Fruit fly (Drosophila melanogaster) whole organism, embryonic: Measurements from ENCODE around the gene CG11449.
A peak's percentile ranks its signal among the peaks of the same experiment; 100 is the strongest.

Source experiments
- Asciz ChIP-seq: fragments of 200-800 bp; sonication (Bioruptor generic); optimal IDR thresholded peaks from 2 replicates; lab custom pipeline; 2017; ENCODE audit warnings: missing biosample characterization, mild to moderate bottlenecking, missing genetic modification characterization, missing genetic modification reagents
- CG10654 ChIP-seq: fragments of 200-800 bp; sonication (Bioruptor generic); optimal IDR thresholded peaks from 2 replicates; lab custom pipeline; 2016; ENCODE audit warnings: missing biosample characterization, missing genetic modification characterization
- CG11093 ChIP-seq: fragments of 200-800 bp; sonication (Bioruptor generic); IDR thresholded peaks from 3 replicates; pipeline ENCODE4 v1.3.6; 2022; ENCODE audit warnings: missing biosample characterization, missing genetic modification characterization
- CG13624 ChIP-seq: fragments of 200-800 bp; sonication (Bioruptor generic); optimal IDR thresholded peaks from 2 replicates; lab custom pipeline; 2016; ENCODE audit warnings: missing biosample characterization, missing genetic modification characterization
- CG15514 ChIP-seq: fragments of 200-800 bp; sonication (Bioruptor generic); optimal IDR thresholded peaks from 3 replicates; lab custom pipeline; 2017; ENCODE audit warnings: missing biosample characterization, missing genetic modification characterization, mild to moderate bottlenecking, moderate library complexity, missing genetic modification reagents
- CG16779 ChIP-seq: fragments of 200-800 bp; sonication (Bioruptor generic); IDR thresholded peaks from 2 replicates; pipeline ENCODE4 v1.3.6; 2022; ENCODE audit warnings: missing biosample characterization, missing genetic modification characterization
- CG17568 ChIP-seq: fragments of 200-800 bp; sonication (Bioruptor generic); optimal IDR thresholded peaks from 2 replicates; lab custom pipeline; 2018; ENCODE audit warnings: missing biosample characterization, mild to moderate bottlenecking, missing genetic modification characterization, moderate library complexity
- CG18262 ChIP-seq: fragments of 200-800 bp; optimal IDR thresholded peaks from 3 replicates; lab custom pipeline; 2019; ENCODE audit warnings: missing biosample characterization, mild to moderate bottlenecking, missing genetic modification characterization, moderate library complexity
- CG18764 ChIP-seq: fragments of 200-800 bp; sonication (Bioruptor generic); optimal IDR thresholded peaks from 3 replicates; lab custom pipeline; 2016; ENCODE audit warnings: missing biosample characterization, missing genetic modification characterization
- CG2202 ChIP-seq: fragments of 200-800 bp; sonication (Bioruptor generic); optimal IDR thresholded peaks from 2 replicates; lab custom pipeline; 2018; ENCODE audit warnings: missing biosample characterization, mild to moderate bottlenecking, missing genetic modification characterization
- CG30403 ChIP-seq: fragments of 200-800 bp; sonication (Bioruptor generic); optimal IDR thresholded peaks from 3 replicates; lab custom pipeline; 2016; ENCODE audit warnings: missing biosample characterization, missing genetic modification characterization
- CG31365 ChIP-seq: fragments of 200-800 bp; sonication (Bioruptor generic); optimal IDR thresholded peaks from 2 replicates; lab custom pipeline; 2018; ENCODE audit warnings: missing biosample characterization, mild to moderate bottlenecking, missing genetic modification characterization
- CG3281 ChIP-seq: fragments of 200-800 bp; sonication (Bioruptor generic); optimal IDR thresholded peaks from 3 replicates; lab custom pipeline; 2017; ENCODE audit warnings: missing biosample characterization, mild to moderate bottlenecking, missing genetic modification characterization
- CG33213 ChIP-seq: fragments of 200-800 bp; sonication (Bioruptor generic); optimal IDR thresholded peaks from 3 replicates; lab custom pipeline; 2016; ENCODE audit warnings: missing biosample characterization, missing genetic modification characterization
- CG34376 ChIP-seq: fragments of 200-800 bp; sonication (Bioruptor generic); optimal IDR thresholded peaks from 2 replicates; lab custom pipeline; 2018; ENCODE audit warnings: missing biosample characterization, mild to moderate bottlenecking, missing genetic modification characterization
- CG4730 ChIP-seq: fragments of 200-800 bp; sonication (Bioruptor generic); IDR thresholded peaks from 2 replicates; pipeline ENCODE4 v1.3.6; 2022; ENCODE audit warnings: missing biosample characterization, missing genetic modification characterization
- CG6683 ChIP-seq: fragments of 200-800 bp; sonication (Bioruptor generic); optimal IDR thresholded peaks from 2 replicates; lab custom pipeline; 2017; ENCODE audit warnings: missing biosample characterization, mild to moderate bottlenecking, missing genetic modification characterization, missing genetic modification reagents
- CG7556 ChIP-seq: fragments of 200-800 bp; sonication (Bioruptor generic); optimal IDR thresholded peaks from 2 replicates; lab custom pipeline; 2017; ENCODE audit warnings: missing biosample characterization, mild to moderate bottlenecking, missing genetic modification characterization
- CG8281 ChIP-seq: fragments of 200-800 bp; sonication (Bioruptor generic); optimal IDR thresholded peaks from 2 replicates; lab custom pipeline; 2018; ENCODE audit warnings: missing biosample characterization, mild to moderate bottlenecking, missing genetic modification characterization, moderate library complexity
- CG8290 ChIP-seq, 3 experiments: fragments of 200-800 bp; sonication (Bioruptor generic); optimal IDR thresholded peaks; 2 replicates each; lab custom pipeline; 2016 to 2019; ENCODE audit warnings: missing biosample characterization in 3 of 3, missing genetic modification characterization in 3 of 3, mild to moderate bottlenecking in 2 of 3, moderate library complexity in 1 of 3
- CG8765 ChIP-seq: fragments of 200-800 bp; sonication (Bioruptor generic); IDR thresholded peaks from 2 replicates; pipeline ENCODE4 v1.3.6; 2022; ENCODE audit warnings: missing biosample characterization, missing genetic modification characterization
- CoRest ChIP-seq: fragments of 200-800 bp; sonication (Bioruptor generic); optimal IDR thresholded peaks from 3 replicates; lab custom pipeline; 2018; ENCODE audit warnings: missing biosample characterization, mild to moderate bottlenecking, missing genetic modification characterization, moderate library complexity
- D ChIP-seq, 2 experiments: fragments of 200-800 bp in 1 of 2; fragments of >200 bp in 1 of 2; sonication (Bioruptor generic) in 1 of 2; optimal IDR thresholded peaks; 2 replicates in 1 of 2; 3 replicates in 1 of 2; lab custom pipeline; 2017; ENCODE audit warnings: mild to moderate bottlenecking in 1 of 2, missing biosample characterization in 1 of 2, missing genetic modification characterization in 1 of 2, missing genetic modification reagents in 1 of 2
- Dfd ChIP-seq, 2 experiments: fragments of >200 bp; optimal IDR thresholded peaks; 2 replicates each; lab custom pipeline; 2017; ENCODE audit warnings: missing biosample characterization in 2 of 2, missing genetic modification characterization in 2 of 2
- Dip3 ChIP-seq: fragments of 200-800 bp; sonication (Bioruptor generic); optimal IDR thresholded peaks from 3 replicates; lab custom pipeline; 2016; ENCODE audit warnings: missing biosample characterization, missing genetic modification characterization
- HHEX ChIP-seq: fragments of 200-800 bp; sonication (Bioruptor generic); optimal IDR thresholded peaks from 3 replicates; lab custom pipeline; 2017; ENCODE audit warnings: missing biosample characterization, mild to moderate bottlenecking, missing genetic modification characterization, missing genetic modification reagents
- Hr51 ChIP-seq, 2 experiments: fragments of 200-800 bp; sonication (Bioruptor generic); optimal IDR thresholded peaks; 2 replicates in 1 of 2; 3 replicates in 1 of 2; lab custom pipeline; 2016 to 2018; ENCODE audit warnings: missing biosample characterization in 2 of 2, missing genetic modification characterization in 2 of 2, mild to moderate bottlenecking in 1 of 2, moderate library complexity in 1 of 2
- Rx ChIP-seq: fragments of 200-800 bp; sonication (Bioruptor generic); IDR thresholded peaks from 2 replicates; pipeline ENCODE4 v1.3.6; 2022; ENCODE audit warnings: missing biosample characterization, missing genetic modification characterization
- Six4 ChIP-seq: fragments of 200-800 bp; sonication (Bioruptor generic); optimal IDR thresholded peaks from 2 replicates; lab custom pipeline; 2016; ENCODE audit warnings: missing biosample characterization, missing genetic modification characterization
- Sox102F ChIP-seq: fragments of 200-800 bp; sonication (Bioruptor generic); optimal IDR thresholded peaks from 2 replicates; lab custom pipeline; 2018; ENCODE audit warnings: missing biosample characterization, mild to moderate bottlenecking, missing genetic modification characterization, moderate library complexity
- Stat92E ChIP-seq, 3 experiments: fragments of >200 bp in 2 of 3; fragments of 200-800 bp in 1 of 3; sonication (Bioruptor generic) in 1 of 3; optimal IDR thresholded peaks; 2 replicates each; lab custom pipeline; 2017 to 2019; ENCODE audit warnings: missing biosample characterization in 3 of 3, missing genetic modification characterization in 3 of 3, mild to moderate bottlenecking in 1 of 3, moderate library complexity in 1 of 3
- ap ChIP-seq: fragments of 200-800 bp; sonication (Bioruptor generic); IDR thresholded peaks from 2 replicates; pipeline ENCODE4 v1.3.6; 2022; ENCODE audit warnings: missing biosample characterization, missing genetic modification characterization
- dpn ChIP-seq, 2 experiments: fragments of 200-800 bp; sonication (Bioruptor generic); optimal IDR thresholded peaks; 3 replicates each; lab custom pipeline; 2016; ENCODE audit warnings: missing biosample characterization in 2 of 2, missing genetic modification characterization in 2 of 2
- gro ChIP-seq: fragments of 200-800 bp; sonication (Bioruptor generic); optimal IDR thresholded peaks from 2 replicates; lab custom pipeline; 2016; ENCODE audit warnings: missing biosample characterization, missing genetic modification characterization
- hkb ChIP-seq, 2 experiments: fragments of 200-800 bp in 1 of 2; fragments of >200 bp in 1 of 2; sonication (Bioruptor generic) in 1 of 2; IDR thresholded peaks in 1 of 2; optimal IDR thresholded peaks in 1 of 2; 2 replicates each; pipeline versions ENCODE4 v1.3.6 to Lab custom; 2017 to 2022; ENCODE audit warnings: missing biosample characterization in 1 of 2, missing genetic modification characterization in 1 of 2
- lab ChIP-seq: fragments of 200-800 bp; sonication (Bioruptor generic); optimal IDR thresholded peaks from 3 replicates; lab custom pipeline; 2017; ENCODE audit warnings: missing biosample characterization, missing genetic modification characterization, mild to moderate bottlenecking, moderate library complexity, missing genetic modification reagents
- phol ChIP-seq: fragments of 200-800 bp; sonication (Bioruptor generic); optimal IDR thresholded peaks from 3 replicates; lab custom pipeline; 2018; ENCODE audit warnings: missing biosample characterization, mild to moderate bottlenecking, missing genetic modification characterization, moderate library complexity
- psq ChIP-seq: fragments of 200-800 bp; sonication (Bioruptor generic); optimal IDR thresholded peaks from 2 replicates; lab custom pipeline; 2017; ENCODE audit warnings: missing biosample characterization, missing genetic modification characterization
- rib ChIP-seq: fragments of 200-800 bp; sonication (Bioruptor generic); IDR thresholded peaks from 2 replicates; pipeline ENCODE4 v1.3.6; 2022; ENCODE audit warnings: missing biosample characterization, missing genetic modification characterization
- sens ChIP-seq: fragments of 200-800 bp; sonication (Bioruptor generic); peaks from one replicate; lab custom pipeline; 2016; ENCODE audit warnings: missing biosample characterization, missing genetic modification characterization
- sug ChIP-seq: fragments of 200-800 bp; optimal IDR thresholded peaks from 2 replicates; lab custom pipeline; 2019; ENCODE audit warnings: missing biosample characterization, mild to moderate bottlenecking, missing genetic modification characterization, moderate library complexity
- tap ChIP-seq: fragments of 200-800 bp; optimal IDR thresholded peaks from 3 replicates; lab custom pipeline; 2019; ENCODE audit warnings: missing biosample characterization, mild to moderate bottlenecking, missing genetic modification characterization, moderate library complexity
- tin ChIP-seq: fragments of 200-800 bp; sonication (Bioruptor generic); optimal IDR thresholded peaks from 3 replicates; lab custom pipeline; 2016; ENCODE audit warnings: missing biosample characterization, missing genetic modification characterization
- tx ChIP-seq: fragments of 200-800 bp; sonication (Bioruptor generic); optimal IDR thresholded peaks from 2 replicates; lab custom pipeline; 2016; ENCODE audit warnings: missing biosample characterization, missing genetic modification characterization
- usp ChIP-seq: fragments of >200 bp; optimal IDR thresholded peaks from 2 replicates; lab custom pipeline; 2017; ENCODE audit warnings: missing biosample characterization, missing genetic modification characterization
- vfl ChIP-seq: fragments of 200-800 bp; sonication (Bioruptor generic); optimal IDR thresholded peaks from 2 replicates; lab custom pipeline; 2016; ENCODE audit warnings: missing biosample characterization, missing genetic modification characterization
- wor ChIP-seq: fragments of 200-800 bp; sonication (Bioruptor generic); IDR thresholded peaks from 2 replicates; pipeline ENCODE4 v1.3.6; 2022; ENCODE audit warnings: missing biosample characterization, missing genetic modification characterization
- zfh2 ChIP-seq: fragments of 200-800 bp; sonication (Bioruptor generic); optimal IDR thresholded peaks from 2 replicates; lab custom pipeline; 2016; ENCODE audit warnings: missing biosample characterization, missing genetic modification characterization

Gene CG11449

dm6 chr3L:22471586-22472291, 17.6 kb downstream of the CG11449 start (continued):
- TF ChIP-seq Asciz (peak; percentile 21), CG4730 (GFP tag; lab: Robert Waterston, UW) (peak; percentile 29; the same call in 1 of the 2 replicates), CG8765 (GFP tag; lab: Robert Waterston, UW) (no peak), sens (GFP tag; lab: Kevin White, UChicago) (no peak), Stat92E (GFP tag; optimal IDR thresholded peaks at IDR 0.05; lab: Kevin White, UChicago) (no peak), CG16779 (GFP tag; lab: Robert Waterston, UW) (no peak), CG31365 (no peak), CG33213 (GFP tag; lab: Kevin White, UChicago) (no peak), CG11093 (GFP tag; lab: Robert Waterston, UW) (no peak), CoRest (tag; lab: Kevin White, UChicago) (peak; percentile 67), hkb (optimal IDR thresholded peaks at IDR 0.05; lab: Kevin White, UChicago) (no peak), hkb (GFP tag; IDR thresholded peaks at IDR 0.05; lab: Robert Waterston, UW) (peak; percentile 54), gro (no peak), tx (GFP tag; lab: Kevin White, UChicago) (no peak), CG8281 (tag; lab: Kevin White, UChicago) (no peak), Six4 (GFP tag; lab: Kevin White, UChicago) (no peak), Sox102F (peak; percentile 53), CG18764 (GFP tag; lab: Kevin White, UChicago) (no peak), D (optimal IDR thresholded peaks at IDR 0.05; lab: Kevin White, UChicago) (no peak), D (GFP tag; optimal IDR thresholded peaks at IDR 0.05; lab: Kevin White, UChicago) (no peak), ap (0 out of 2 replicates have a peak, but pooled peaks have one; percentile 15), usp (GFP tag; lab: Kevin White, UChicago) (no peak), HHEX (peak; percentile 59), CG18262 (no peak), CG6683 (GFP tag; lab: Kevin White, UChicago) (no peak), phol (tag; lab: Kevin White, UChicago) (peak; percentile 37), CG34376 (GFP tag; lab: Kevin White, UChicago) (peak; percentile 2), CG17568 (GFP tag; lab: Kevin White, UChicago) (no peak), CG13624 (GFP tag; lab: Kevin White, UChicago) (no peak), sug (peak; percentile 92), vfl (GFP tag; lab: Kevin White, UChicago) (no peak), Hr51 (GFP tag; optimal IDR thresholded peaks at IDR 0.05; lab: Kevin White, UChicago) (peak in 1 of 2 experiments; percentile 67), psq (no peak), Dfd (GFP tag; optimal IDR thresholded peaks at IDR 0.05; lab: Kevin White, UChicago) (no peak), Rx (GFP tag; lab: Robert Waterston, UW) (no peak), zfh2 (GFP tag; lab: Kevin White, UChicago) (peak; percentile 24), CG7556 (GFP tag; lab: Kevin White, UChicago) (peak; percentile 16), tap (peak; percentile 24), CG30403 (no peak), CG15514 (GFP tag; lab: Kevin White, UChicago) (peak; percentile 35), CG2202 (tag; lab: Kevin White, UChicago) (no peak), wor (no peak), rib (GFP tag; lab: Robert Waterston, UW) (peak; percentile 41; the same call in 1 of the 2 replicates), Dip3 (GFP tag; lab: Kevin White, UChicago) (no peak), tin (no peak), CG10654 (GFP tag; lab: Kevin White, UChicago) (no peak), dpn (GFP tag; optimal IDR thresholded peaks at IDR 0.05; lab: Kevin White, UChicago) (no peak), lab (GFP tag; lab: Kevin White, UChicago) (peak; percentile 84), CG3281 (GFP tag; lab: Kevin White, UChicago) (peak; percentile 84), CG8290 (GFP tag; optimal IDR thresholded peaks at IDR 0.05; lab: Kevin White, UChicago) (no peak), CG8290 (tag; optimal IDR thresholded peaks at IDR 0.05; lab: Kevin White, UChicago) (no peak)
